Fruit fly (Drosophila melanogaster) whole organism, embryonic: ENCODE measurements around the gene CG32462.

Experiments used
- Bteb2 ChIP-seq: fragments of 200-800 bp; sonication (Bioruptor generic); optimal IDR thresholded peaks from 2 replicates; lab custom pipeline; 2016; ENCODE audit warnings: missing biosample characterization, missing genetic modification characterization
- CG10543 ChIP-seq: fragments of 200-800 bp; sonication (Bioruptor generic); optimal IDR thresholded peaks from 3 replicates; lab custom pipeline; 2017; ENCODE audit warnings: missing biosample characterization, mild to moderate bottlenecking, missing genetic modification characterization, moderate library complexity
- CG10654 ChIP-seq: fragments of 200-800 bp; sonication (Bioruptor generic); optimal IDR thresholded peaks from 2 replicates; lab custom pipeline; 2016; ENCODE audit warnings: missing biosample characterization, missing genetic modification characterization
- CG11093 ChIP-seq: fragments of 200-800 bp; sonication (Bioruptor generic); IDR thresholded peaks from 3 replicates; pipeline ENCODE4 v1.3.6; 2022; ENCODE audit warnings: missing biosample characterization, missing genetic modification characterization
- CG12391 ChIP-seq: fragments of 200-800 bp; sonication (Bioruptor generic); optimal IDR thresholded peaks from 3 replicates; lab custom pipeline; 2018; ENCODE audit warnings: missing biosample characterization, mild to moderate bottlenecking, missing genetic modification characterization, moderate library complexity
- CG14050 ChIP-seq: fragments of 200-800 bp; sonication (Bioruptor generic); IDR thresholded peaks from 3 replicates; pipeline ENCODE4 v1.3.6; 2022; ENCODE audit warnings: missing biosample characterization, missing genetic modification characterization
- CG14667 ChIP-seq: fragments of 200-800 bp; sonication (Bioruptor generic); IDR thresholded peaks from 2 replicates; pipeline ENCODE4 v1.3.6; 2022; ENCODE audit warnings: missing biosample characterization, missing genetic modification characterization
- CG14710 ChIP-seq: fragments of 200-800 bp; sonication (Bioruptor generic); optimal IDR thresholded peaks from 3 replicates; lab custom pipeline; 2019; ENCODE audit warnings: missing biosample characterization, mild to moderate bottlenecking, missing genetic modification characterization, moderate library complexity
- CG16813 ChIP-seq: fragments of 200-800 bp; sonication (Bioruptor generic); IDR thresholded peaks from 3 replicates; pipeline ENCODE4 v1.3.6; 2022; ENCODE audit warnings: missing biosample characterization, missing genetic modification characterization; ENCODE audit not compliant: partially characterized antibody
- CG18619 ChIP-seq: fragments of 200-800 bp; sonication (Bioruptor generic); optimal IDR thresholded peaks from 3 replicates; lab custom pipeline; 2017; ENCODE audit warnings: missing biosample characterization, mild to moderate bottlenecking, missing genetic modification characterization
- CG2116 ChIP-seq: fragments of 200-800 bp; sonication (Bioruptor generic); optimal IDR thresholded peaks from 3 replicates; lab custom pipeline; 2018; ENCODE audit warnings: missing biosample characterization, mild to moderate bottlenecking, missing genetic modification characterization
- CG2129 ChIP-seq: fragments of 200-800 bp; sonication (Bioruptor generic); IDR thresholded peaks from 2 replicates; pipeline ENCODE4 v1.3.6; 2022; ENCODE audit warnings: missing biosample characterization, missing genetic modification characterization; ENCODE audit not compliant: partially characterized antibody
- CG2199 ChIP-seq: fragments of 200-800 bp; sonication (Bioruptor generic); IDR thresholded peaks from 3 replicates; pipeline ENCODE4 v1.3.6; 2022; ENCODE audit warnings: missing biosample characterization, missing genetic modification characterization
- CG30431 ChIP-seq: fragments of 200-800 bp; sonication (Bioruptor generic); optimal IDR thresholded peaks from 2 replicates; lab custom pipeline; 2017; ENCODE audit warnings: missing biosample characterization, missing genetic modification characterization
- CG5953 ChIP-seq: fragments of 200-800 bp; sonication (Bioruptor generic); IDR thresholded peaks from 2 replicates; pipeline ENCODE4 v1.3.6; 2022; ENCODE audit warnings: missing biosample characterization, missing genetic modification characterization
- CG6813 ChIP-seq: fragments of 200-800 bp; sonication (Bioruptor generic); optimal IDR thresholded peaks from 2 replicates; lab custom pipeline; 2017; ENCODE audit warnings: missing biosample characterization, missing genetic modification characterization, mild to moderate bottlenecking, moderate library complexity, missing genetic modification reagents
- CG7271 ChIP-seq: fragments of 200-800 bp; sonication (Bioruptor generic); optimal IDR thresholded peaks from 2 replicates; lab custom pipeline; 2018; ENCODE audit warnings: missing biosample characterization, mild to moderate bottlenecking, missing genetic modification characterization, moderate library complexity
- CG7372 ChIP-seq: fragments of 200-800 bp; sonication (Bioruptor generic); IDR thresholded peaks from 2 replicates; pipeline ENCODE4 v1.3.6; 2022; ENCODE audit warnings: missing biosample characterization, missing genetic modification characterization
- CG8765 ChIP-seq: fragments of 200-800 bp; sonication (Bioruptor generic); IDR thresholded peaks from 2 replicates; pipeline ENCODE4 v1.3.6; 2022; ENCODE audit warnings: missing biosample characterization, missing genetic modification characterization
- Dbx ChIP-seq: fragments of 200-800 bp; sonication (Bioruptor generic); IDR thresholded peaks from 3 replicates; pipeline ENCODE4 v1.3.6; 2022; ENCODE audit warnings: missing biosample characterization, missing genetic modification characterization
- E2f1 ChIP-seq: fragments of 200-800 bp; sonication (Bioruptor generic); IDR thresholded peaks from 2 replicates; pipeline ENCODE4 v1.3.6; 2022; ENCODE audit warnings: missing biosample characterization, missing genetic modification characterization
- HmgZ ChIP-seq: fragments of 200-800 bp; sonication (Bioruptor generic); optimal IDR thresholded peaks from 2 replicates; lab custom pipeline; 2018; ENCODE audit warnings: missing biosample characterization, mild to moderate bottlenecking, missing genetic modification characterization
- MBD-R2 ChIP-seq: fragments of 200-800 bp; sonication (Bioruptor generic); IDR thresholded peaks from 2 replicates; pipeline ENCODE4 v1.3.6; 2022; ENCODE audit warnings: missing biosample characterization, missing genetic modification characterization
- Max ChIP-seq: fragments of 200-800 bp; sonication (Bioruptor generic); optimal IDR thresholded peaks from 2 replicates; lab custom pipeline; 2016; ENCODE audit warnings: missing biosample characterization, mild to moderate bottlenecking, missing genetic modification characterization
- Nf-YB ChIP-seq: fragments of 200-800 bp; sonication (Bioruptor generic); optimal IDR thresholded peaks from 3 replicates; lab custom pipeline; 2019; ENCODE audit warnings: missing biosample characterization, mild to moderate bottlenecking, missing genetic modification characterization, moderate library complexity
- Ptx1 ChIP-seq: fragments of 200-800 bp; sonication (Bioruptor generic); IDR thresholded peaks from 2 replicates; pipeline ENCODE4 v1.3.6; 2022; ENCODE audit warnings: missing biosample characterization, missing genetic modification characterization
- Sox100B ChIP-seq: fragments of 200-800 bp; sonication (Bioruptor generic); optimal IDR thresholded peaks from 3 replicates; lab custom pipeline; 2018; ENCODE audit warnings: missing biosample characterization, mild to moderate bottlenecking, missing genetic modification characterization
- YL-1 ChIP-seq: fragments of 200-800 bp; sonication (Bioruptor generic); optimal IDR thresholded peaks from 3 replicates; lab custom pipeline; 2017; ENCODE audit warnings: missing biosample characterization, mild to moderate bottlenecking, missing genetic modification characterization
- ab ChIP-seq: fragments of 200-800 bp; sonication (Bioruptor generic); optimal IDR thresholded peaks from 2 replicates; lab custom pipeline; 2016; ENCODE audit warnings: missing biosample characterization, missing genetic modification characterization
- ac ChIP-seq: fragments of 200-800 bp; sonication (Bioruptor generic); optimal IDR thresholded peaks from 3 replicates; lab custom pipeline; 2017; ENCODE audit warnings: missing biosample characterization, mild to moderate bottlenecking, missing genetic modification characterization
- ato ChIP-seq: fragments of 200-800 bp; sonication (Bioruptor generic); IDR thresholded peaks from 2 replicates; pipeline ENCODE4 v1.3.6; 2022; ENCODE audit warnings: missing biosample characterization, missing genetic modification characterization; ENCODE audit not compliant: partially characterized antibody
- az2 ChIP-seq: fragments of 200-800 bp; sonication (Bioruptor generic); optimal IDR thresholded peaks from 3 replicates; lab custom pipeline; 2016; ENCODE audit warnings: missing biosample characterization, missing genetic modification characterization
- btn ChIP-seq: fragments of 200-800 bp; sonication (Bioruptor generic); optimal IDR thresholded peaks from 2 replicates; lab custom pipeline; 2016; ENCODE audit warnings: missing biosample characterization, missing genetic modification characterization
- croc ChIP-seq: fragments of 200-800 bp; sonication (Bioruptor generic); conservative IDR thresholded peaks from 3 replicates; pipeline ENCODE4 v1.3.6; 2022; ENCODE audit warnings: missing biosample characterization, missing genetic modification characterization
- crol ChIP-seq: fragments of 200-800 bp; sonication (Bioruptor generic); IDR thresholded peaks from 2 replicates; pipeline ENCODE4 v1.3.6; 2022; ENCODE audit warnings: missing biosample characterization, missing genetic modification characterization
- cwo ChIP-seq: fragments of 200-800 bp; sonication (Bioruptor generic); optimal IDR thresholded peaks from 3 replicates; lab custom pipeline; 2017; ENCODE audit warnings: missing biosample characterization, missing genetic modification characterization, mild to moderate bottlenecking, moderate library complexity, missing genetic modification reagents
- dysf ChIP-seq: fragments of 200-800 bp; sonication (Bioruptor generic); IDR thresholded peaks from 3 replicates; pipeline ENCODE4 v1.3.6; 2022; ENCODE audit warnings: missing biosample characterization, missing genetic modification characterization
- exex ChIP-seq: fragments of 200-800 bp; sonication (Bioruptor generic); optimal IDR thresholded peaks from 4 replicates; lab custom pipeline; 2018; ENCODE audit warnings: missing biosample characterization, mild to moderate bottlenecking, missing genetic modification characterization, moderate library complexity
- fu2 ChIP-seq: fragments of 200-800 bp; sonication (Bioruptor generic); optimal IDR thresholded peaks from 2 replicates; lab custom pipeline; 2016; ENCODE audit warnings: missing biosample characterization, missing genetic modification characterization
- gce ChIP-seq: fragments of 200-800 bp; sonication (Bioruptor generic); IDR thresholded peaks from 3 replicates; pipeline ENCODE4 v1.3.6; 2022; ENCODE audit warnings: missing biosample characterization, missing genetic modification characterization
- gsb ChIP-seq: fragments of 200-800 bp; sonication (Bioruptor generic); IDR thresholded peaks from 2 replicates; pipeline ENCODE4 v1.3.6; 2022; ENCODE audit warnings: missing biosample characterization, missing genetic modification characterization
- gsb-n ChIP-seq: fragments of 200-800 bp; sonication (Bioruptor generic); optimal IDR thresholded peaks from 3 replicates; lab custom pipeline; 2018; ENCODE audit warnings: missing biosample characterization, mild to moderate bottlenecking, missing genetic modification characterization
- kay ChIP-seq: fragments of 200-800 bp; sonication (Bioruptor generic); optimal IDR thresholded peaks from 2 replicates; lab custom pipeline; 2016; ENCODE audit warnings: missing biosample characterization, missing genetic modification characterization
- klu ChIP-seq: fragments of 200-800 bp; sonication (Bioruptor generic); IDR thresholded peaks from 2 replicates; pipeline ENCODE4 v1.3.6; 2022; ENCODE audit warnings: missing biosample characterization, missing genetic modification characterization
- luna ChIP-seq: fragments of 200-800 bp; sonication (Bioruptor generic); optimal IDR thresholded peaks from 2 replicates; lab custom pipeline; 2016; ENCODE audit warnings: missing biosample characterization, missing genetic modification characterization
- onecut ChIP-seq: fragments of 200-800 bp; sonication (Bioruptor generic); IDR thresholded peaks from 2 replicates; pipeline ENCODE4 v1.3.6; 2022; ENCODE audit warnings: missing biosample characterization, missing genetic modification characterization
- otp ChIP-seq: fragments of 200-800 bp; sonication (Bioruptor generic); IDR thresholded peaks from 3 replicates; pipeline ENCODE4, ENCODE4 v1.3.6; 2022; ENCODE audit warnings: missing biosample characterization, missing genetic modification characterization
- row ChIP-seq: fragments of 200-800 bp; sonication (Bioruptor generic); IDR thresholded peaks from 3 replicates; pipeline ENCODE4 v1.3.6; 2022; ENCODE audit warnings: missing biosample characterization, missing genetic modification characterization
- salm ChIP-seq: fragments of 200-800 bp; sonication (Bioruptor generic); optimal IDR thresholded peaks from 2 replicates; lab custom pipeline; 2018; ENCODE audit warnings: missing biosample characterization, mild to moderate bottlenecking, missing genetic modification characterization
- sisA ChIP-seq: fragments of 200-800 bp; sonication (Bioruptor generic); IDR thresholded peaks from 2 replicates; pipeline ENCODE4 v1.3.6; 2022; ENCODE audit warnings: missing biosample characterization, missing genetic modification characterization
- sug ChIP-seq: fragments of 200-800 bp; optimal IDR thresholded peaks from 2 replicates; lab custom pipeline; 2019; ENCODE audit warnings: missing biosample characterization, mild to moderate bottlenecking, missing genetic modification characterization, moderate library complexity
- tin ChIP-seq: fragments of 200-800 bp; sonication (Bioruptor generic); optimal IDR thresholded peaks from 3 replicates; lab custom pipeline; 2016; ENCODE audit warnings: missing biosample characterization, missing genetic modification characterization
- z ChIP-seq: fragments of 200-800 bp; sonication (Bioruptor generic); IDR thresholded peaks from 3 replicates; pipeline ENCODE4 v1.3.6; 2022; ENCODE audit warnings: missing biosample characterization, missing genetic modification characterization

The CG32462 gene

DNA sequence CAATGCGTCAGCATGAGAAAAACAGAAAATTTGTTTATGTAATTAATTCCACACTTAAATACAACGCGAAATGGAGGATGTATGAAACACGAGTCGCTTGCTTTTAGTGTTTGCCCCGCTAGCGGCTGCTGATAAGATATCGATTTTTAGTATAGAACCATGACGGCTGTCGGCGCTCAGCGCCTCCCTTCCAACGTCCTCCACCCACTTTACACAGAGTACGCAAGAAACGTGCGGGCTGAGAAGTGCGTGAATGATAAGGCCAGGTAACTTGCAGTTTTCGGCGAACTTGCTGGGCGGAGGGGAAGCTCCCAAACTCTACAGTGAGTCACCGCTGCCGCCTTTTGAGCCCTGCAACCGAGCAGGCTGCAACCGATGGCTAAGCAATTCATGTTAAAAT, 17.1 kb upstream of the CG32462 start (continued):
- TF ChIP-seq CG7372 (GFP tag; lab: Robert Waterston, UW), result no peak
- no peak for TF ChIP-seq CG7271 (tag; lab: Kevin White, UChicago)
- no peak for TF ChIP-seq klu (GFP tag; lab: Robert Waterston, UW)
- no peak for TF ChIP-seq MBD-R2
- peak; percentile 47 for TF ChIP-seq sug (tag; lab: Kevin White, UChicago)
- no peak for TF ChIP-seq CG2116 (GFP tag; lab: Kevin White, UChicago)
- no peak for TF ChIP-seq CG12391
- no peak for TF ChIP-seq CG14710 (tag; lab: Kevin White, UChicago)
- TF ChIP-seq fu2, result no peak
- no peak for TF ChIP-seq sisA
- no peak for TF ChIP-seq tin (GFP tag; lab: Kevin White, UChicago)
- TF ChIP-seq Dbx (GFP tag; lab: Robert Waterston, UW), result no peak
- no peak for TF ChIP-seq Sox100B (GFP tag; lab: Kevin White, UChicago)
- TF ChIP-seq ac (GFP tag; lab: Kevin White, UChicago), result no peak
- TF ChIP-seq CG11093 (GFP tag; lab: Robert Waterston, UW), result no peak
- TF ChIP-seq CG18619 (GFP tag; lab: Kevin White, UChicago), result no peak
- no peak for TF ChIP-seq az2 (GFP tag; lab: Kevin White, UChicago)
- no peak for TF ChIP-seq Bteb2
- TF ChIP-seq kay (GFP tag; lab: Kevin White, UChicago), result peak; percentile 63
- TF ChIP-seq CG2199, result no peak
- 0 out of 3 replicates have a peak, but pooled peaks have one; percentile 4 for TF ChIP-seq gce (GFP tag; lab: Robert Waterston, UW)
- TF ChIP-seq Ptx1 (GFP tag; lab: Robert Waterston, UW), result no peak
- no peak for TF ChIP-seq YL-1 (GFP tag; lab: Kevin White, UChicago)
- TF ChIP-seq E2f1 (GFP tag; lab: Robert Waterston, UW), result no peak
- TF ChIP-seq CG16813, result no peak
- no peak for TF ChIP-seq ato (GFP tag; lab: Robert Waterston, UW)
- no peak for TF ChIP-seq Nf-YB (GFP tag; lab: Kevin White, UChicago)
- no peak for TF ChIP-seq btn (GFP tag; lab: Kevin White, UChicago)
- no peak for TF ChIP-seq row (GFP tag; lab: Robert Waterston, UW)
- TF ChIP-seq onecut, result peak; percentile 85
- TF ChIP-seq gsb (GFP tag; lab: Robert Waterston, UW), result no peak
- TF ChIP-seq CG30431, result no peak
- no peak for TF ChIP-seq salm
- TF ChIP-seq CG2129 (GFP tag; lab: Robert Waterston, UW), result no peak
- no peak for TF ChIP-seq croc (GFP tag; lab: Robert Waterston, UW)
- TF ChIP-seq CG5953, result no peak
- TF ChIP-seq HmgZ (tag; lab: Kevin White, UChicago), result peak; percentile 5
- peak; percentile 16 for TF ChIP-seq exex
- TF ChIP-seq otp (GFP tag; lab: Robert Waterston, UW), result no peak
- TF ChIP-seq CG14050 (GFP tag; lab: Robert Waterston, UW), result no peak
- TF ChIP-seq luna (GFP tag; lab: Kevin White, UChicago), result no peak
- no peak for TF ChIP-seq CG8765 (GFP tag; lab: Robert Waterston, UW)
- TF ChIP-seq CG10543, result no peak
- peak; percentile 79 for TF ChIP-seq crol (GFP tag; lab: Robert Waterston, UW)
- TF ChIP-seq CG10654 (GFP tag; lab: Kevin White, UChicago), result no peak
- TF ChIP-seq z (GFP tag; lab: Robert Waterston, UW), result no peak
- TF ChIP-seq dysf (GFP tag; lab: Robert Waterston, UW), result no peak
- no peak for TF ChIP-seq gsb-n (tag; lab: Kevin White, UChicago)
- TF ChIP-seq CG14667, result no peak
- TF ChIP-seq Max, result no peak
- TF ChIP-seq cwo (GFP tag; lab: Kevin White, UChicago), result peak; percentile 92
- TF ChIP-seq CG6813 (GFP tag; lab: Kevin White, UChicago), result no peak
- no peak for TF ChIP-seq ab (GFP tag; lab: Kevin White, UChicago)
